Worm (Caenorhabditis elegans) whole organism, L2 larva: ENCODE results near the gene nhr-182.

ENCODE experiments used
- ama-1 ChIP-seq: fragments of 150-350 bp; optimal IDR thresholded peaks from 2 replicates; lab custom pipeline; 2018; ENCODE audit warnings: inconsistent platforms
- blmp-1 ChIP-seq: sonication (generic microtip); optimal IDR thresholded peaks from 2 replicates; lab custom pipeline; 2017; ENCODE audit warnings: missing genetic modification characterization, mild to moderate bottlenecking, missing compliant biosample characterization, antibody characterized with exemption, moderate library complexity; ENCODE audit not compliant: insufficient read depth
- ceh-16 ChIP-seq: fragments of 150-350 bp; optimal IDR thresholded peaks from 2 replicates; lab custom pipeline; 2014; ENCODE audit warnings: missing biosample characterization, missing genetic modification characterization
- elt-3 ChIP-seq: sonication (generic microtip); optimal IDR thresholded peaks from 2 replicates; lab custom pipeline; 2017; ENCODE audit warnings: missing biosample characterization, missing genetic modification characterization
- fos-1 ChIP-seq: fragments of 150-350 bp; optimal IDR thresholded peaks from 2 replicates; lab custom pipeline; 2014; ENCODE audit warnings: missing biosample characterization, missing genetic modification characterization
- mab-5 ChIP-seq: fragments of 150-350 bp; optimal IDR thresholded peaks from 2 replicates; lab custom pipeline; 2014; ENCODE audit warnings: missing biosample characterization, missing genetic modification characterization
- nhr-21 ChIP-seq: fragments of 150-350 bp; optimal IDR thresholded peaks from 2 replicates; lab custom pipeline; 2014; ENCODE audit warnings: missing biosample characterization, missing genetic modification characterization
- nhr-237 ChIP-seq: fragments of 150-350 bp; optimal IDR thresholded peaks from 2 replicates; lab custom pipeline; 2014; ENCODE audit warnings: missing biosample characterization, missing genetic modification characterization
- skn-1 ChIP-seq: sonication (generic microtip); optimal IDR thresholded peaks from 2 replicates; lab custom pipeline; 2017; ENCODE audit warnings: missing biosample characterization, missing genetic modification characterization
- ztf-11 ChIP-seq: sonication (generic microtip); optimal IDR thresholded peaks from 2 replicates; lab custom pipeline; 2017; ENCODE audit warnings: missing biosample characterization, missing genetic modification characterization

- TF ChIP-seq ceh-16 (tag; lab: Kevin White, UChicago) (no peak), elt-3 (tag; lab: Kevin White, UChicago) (no peak), skn-1 (tag; lab: Kevin White, UChicago) (no peak), nhr-21 (no peak), fos-1 (tag; lab: Kevin White, UChicago) (no peak), blmp-1 (no peak), ama-1 (lab: Kevin White, UChicago) (no peak), ztf-11 (no peak), nhr-237 (tag; lab: Kevin White, UChicago) (no peak), mab-5 (tag; lab: Kevin White, UChicago) (no peak)
These were observed 26.6 kb downstream of the nhr-182 start, which contains the start of gene nhr-96 for ce11 chrV:2233177-2233576.
